Fruit fly (Drosophila melanogaster): ENCODE data around the gene Papst2.
A peak's percentile ranks its signal among the peaks of the same experiment; 100 is the strongest.

Papst2 gene

dm6 chr3L:17009715-17010491 lies 32.7 kb upstream of the Papst2 start (continued):
- TF ChIP-seq row (GFP tag; IDR thresholded peaks at IDR 0.05) (peak; percentile 54; the same call in 2 of the 3 replicates), CG15696 (tag; optimal IDR thresholded peaks at IDR 0.05) (peak; percentile 26), CG12659 (GFP tag; optimal IDR thresholded peaks at IDR 0.05) (no peak), Ssrp (tag; optimal IDR thresholded peaks at IDR 0.05) (peak; percentile 52), CG4617 (GFP tag; optimal IDR thresholded peaks at IDR 0.05; ENCODE audit: borderline replicate concordance) (no peak), CG12104 (GFP tag; optimal IDR thresholded peaks at IDR 0.05) (no peak), dpn (GFP tag; optimal IDR thresholded peaks at IDR 0.05) (peak in 1 of 2 experiments; percentile 27), Bteb2 (GFP tag; optimal IDR thresholded peaks at IDR 0.05) (no peak), Fer2 (tag; optimal IDR thresholded peaks at IDR 0.05) (no peak), Sox102F (GFP tag; optimal IDR thresholded peaks at IDR 0.05) (peak; percentile 31), peb (GFP tag; IDR thresholded peaks at IDR 0.05) (no peak), Abd-B (GFP tag; optimal IDR thresholded peaks at IDR 0.05) (no peak), usp (GFP tag; optimal IDR thresholded peaks at IDR 0.05) (no peak), Ets97D (GFP tag; optimal IDR thresholded peaks at IDR 0.05) (no peak), ssp (GFP tag; IDR thresholded peaks at IDR 0.05) (no peak), al (GFP tag; IDR thresholded peaks at IDR 0.05) (peak; percentile 24; the same call in 1 of the 2 replicates), bcd (GFP tag; optimal IDR thresholded peaks at IDR 0.05) (peak; percentile 25), Mad (GFP tag; optimal IDR thresholded peaks at IDR 0.05) (no peak), ATbp (GFP tag; optimal IDR thresholded peaks at IDR 0.05) (peak; percentile 58), chif (GFP tag; optimal IDR thresholded peaks at IDR 0.05) (no peak), CG9932 (GFP tag; IDR thresholded peaks at IDR 0.05) (peak; percentile 31), CG31388 (GFP tag; optimal IDR thresholded peaks at IDR 0.05) (no peak), Dek (tag; optimal IDR thresholded peaks at IDR 0.05) (no peak), dmrt99B (tag; optimal IDR thresholded peaks at IDR 0.05) (peak; percentile 42), CrebB (tag; optimal IDR thresholded peaks at IDR 0.05) (peak; percentile 75), CG1233 (GFP tag; optimal IDR thresholded peaks at IDR 0.05) (peak; percentile 21), CG12391 (tag; optimal IDR thresholded peaks at IDR 0.05) (peak; percentile 32), Lhr (GFP tag; optimal IDR thresholded peaks at IDR 0.05) (no peak), ttk (GFP tag; IDR thresholded peaks at IDR 0.05) (peak; percentile 44), CG31365 (tag; optimal IDR thresholded peaks at IDR 0.05) (no peak), CG3163 (GFP tag; optimal IDR thresholded peaks at IDR 0.05) (no peak), sima (GFP tag; optimal IDR thresholded peaks at IDR 0.05) (no peak), ind (GFP tag; optimal IDR thresholded peaks at IDR 0.05) (no peak), Asciz (GFP tag; optimal IDR thresholded peaks at IDR 0.05) (peak; percentile 32), Scr (GFP tag; IDR thresholded peaks at IDR 0.05; ENCODE audit: partially characterized antibody) (peak; percentile 47; the same call in 1 of the 2 replicates), eve (GFP tag; optimal IDR thresholded peaks at IDR 0.05) (no peak), CG6765 (GFP tag; optimal IDR thresholded peaks at IDR 0.05) (no peak), Doc3 (GFP tag; IDR thresholded peaks at IDR 0.05; ENCODE audit: partially characterized antibody) (no peak), da (GFP tag; optimal IDR thresholded peaks at IDR 0.05) (no peak), CG3847 (GFP tag; IDR thresholded peaks at IDR 0.05) (peak; percentile 9; the same call in 1 of the 2 replicates), pum (GFP tag; optimal IDR thresholded peaks at IDR 0.05) (no peak), crol (GFP tag; IDR thresholded peaks at IDR 0.05) (peak; percentile 100), CG13123 (GFP tag; optimal IDR thresholded peaks at IDR 0.05) (no peak), Doc2 (GFP tag; IDR thresholded peaks at IDR 0.05) (no peak), tap (tag; optimal IDR thresholded peaks at IDR 0.05) (no peak), CG3407 (GFP tag; optimal IDR thresholded peaks at IDR 0.05) (no peak), CG18599 (GFP tag; optimal IDR thresholded peaks at IDR 0.05) (peak; percentile 60), prd (optimal IDR thresholded peaks at IDR 0.05) (no peak), prd (GFP tag; IDR thresholded peaks at IDR 0.05) (peak; percentile 39; the same call in 1 of the 3 replicates), tx (GFP tag; optimal IDR thresholded peaks at IDR 0.05) (no peak)

Measured in whole organism, embryonic.